Fruit fly (Drosophila melanogaster) ovary, adult (tissue): ENCODE measurements around the gene Zmynd10.
A peak's percentile ranks its signal among the peaks of the same experiment; 100 is the strongest.

Source experiments
- CG17801 ChIP-seq: fragments of 200-800 bp; optimal IDR thresholded peaks from 2 replicates; lab custom pipeline; 2019; ENCODE audit warnings: missing biosample characterization, mild to moderate bottlenecking, missing genetic modification characterization, moderate library complexity; ENCODE audit not compliant: partially characterized antibody

Gene Zmynd10

DNA sequence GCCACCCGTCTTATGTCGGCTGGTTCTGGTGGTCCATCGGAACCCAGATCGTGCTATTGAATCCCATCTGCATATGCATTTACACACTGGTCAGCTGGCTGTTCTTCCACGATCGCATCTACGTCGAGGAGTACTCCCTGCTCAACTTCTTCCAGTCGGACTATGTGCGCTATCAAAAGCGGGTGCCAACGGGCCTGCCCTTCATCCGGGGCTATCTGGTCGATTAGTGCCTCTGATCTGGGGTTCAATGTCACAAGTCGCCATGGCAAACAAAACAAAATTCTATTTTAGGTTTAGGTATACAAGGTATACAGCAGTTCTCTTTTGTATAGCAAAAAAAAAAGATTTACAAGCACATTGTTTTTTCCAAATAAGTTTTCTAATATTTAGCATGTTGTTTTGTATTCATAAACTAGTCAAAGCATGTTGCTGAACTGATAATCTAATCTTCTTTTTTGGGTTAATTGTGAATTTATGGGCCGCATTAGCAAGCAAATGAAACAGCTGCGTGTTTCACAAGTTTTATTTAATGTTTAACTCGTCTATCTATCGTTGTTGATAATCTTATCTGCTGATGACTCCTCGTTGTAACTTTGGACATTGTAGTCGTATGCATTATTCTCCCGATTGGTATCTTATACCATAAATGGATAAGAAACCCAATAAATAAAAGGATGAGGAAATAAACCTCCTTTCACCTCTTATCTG, 6.8 kb downstream of the Zmynd10 start:
- no peak for TF ChIP-seq CG17801 (GFP tag; lab: Kevin White, UChicago)

- peak; percentile 92 for TF ChIP-seq CG17801 (GFP tag; lab: Kevin White, UChicago)
Observed at dm6 chr3L:13017803-13018324, 8.4 kb downstream of the Zmynd10 start, which contains the start of the genes mRpL20 and Icmt. Gene mRpL20 (minus strand): TSS chr3L:13017867. Gene Icmt (plus strand): TSS chr3L:13018266.

dm6 chr3L:13015823-13016465, 10.3 kb downstream of the Zmynd10 start, which contains the start of gene CG11267:
Gene CG11267 (plus strand): TSS chr3L:13016050.
- TF ChIP-seq CG17801 (GFP tag; lab: Kevin White, UChicago): peak; percentile 84

- TF ChIP-seq CG17801 (GFP tag; lab: Kevin White, UChicago): peak; percentile 24
Observed at dm6 chr3L:13015195-13015822, 10.9 kb downstream of the Zmynd10 start, which contains the start of gene MICAL-like. Gene MICAL-like (minus strand): TSS chr3L:13015332.

DNA sequence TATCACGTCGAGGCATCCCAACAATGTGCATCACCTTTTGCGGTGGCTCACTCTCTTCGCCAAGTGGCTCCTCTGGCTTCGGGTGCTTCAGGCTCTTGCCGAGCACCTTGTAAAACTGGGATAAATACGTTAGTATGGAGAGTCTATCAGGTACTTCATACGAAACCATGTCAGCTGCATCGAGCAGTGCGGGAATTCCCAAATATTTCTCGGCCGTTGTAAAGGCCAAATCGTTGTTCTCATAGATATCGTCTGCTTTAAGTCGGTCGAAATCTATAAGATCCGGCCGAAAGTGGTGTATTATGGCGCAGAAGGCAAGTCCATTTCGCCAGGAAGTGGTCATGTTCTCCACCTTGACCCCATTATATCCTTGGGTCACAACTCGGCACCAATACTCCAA, 11.5 kb downstream of the Zmynd10 start:
- no peak for TF ChIP-seq CG17801 (GFP tag; lab: Kevin White, UChicago)

dm6 chr3L:13011511-13011910, 14.7 kb downstream of the Zmynd10 start, which contains the start of gene Cul6:
Gene Cul6 (minus strand): TSS chr3L:13011685.
- no peak for TF ChIP-seq CG17801 (GFP tag; lab: Kevin White, UChicago)

dm6 chr3L:13007946-13008462, 18.2 kb downstream of the Zmynd10 start:
- TF ChIP-seq CG17801 (GFP tag; lab: Kevin White, UChicago): peak; percentile 2

DNA sequence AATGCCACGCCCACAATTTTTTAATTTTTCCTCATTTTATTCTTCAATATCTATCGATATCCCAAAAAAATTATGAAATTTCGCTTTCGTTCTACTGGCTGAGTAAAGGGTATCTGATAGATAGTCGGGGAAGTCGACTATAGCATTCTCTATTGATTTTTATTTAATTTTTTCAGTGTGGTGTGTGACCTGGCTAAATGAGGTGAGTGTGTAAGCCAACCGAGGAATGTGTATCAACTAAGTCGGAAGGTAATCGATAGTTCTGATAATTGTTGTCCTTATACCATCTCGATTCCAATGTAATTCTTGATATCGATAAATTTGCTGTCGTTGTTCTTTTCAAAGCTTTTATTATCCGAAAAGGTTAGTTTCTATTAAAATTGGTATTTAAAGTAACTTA, 19.7 kb downstream of the Zmynd10 start, which contains the start of gene CG11263:
CG11263 (plus strand) TSS at position 328 of the 400 bp plus-strand sequence.
- TF ChIP-seq CG17801 (GFP tag; lab: Kevin White, UChicago): no peak

DNA sequence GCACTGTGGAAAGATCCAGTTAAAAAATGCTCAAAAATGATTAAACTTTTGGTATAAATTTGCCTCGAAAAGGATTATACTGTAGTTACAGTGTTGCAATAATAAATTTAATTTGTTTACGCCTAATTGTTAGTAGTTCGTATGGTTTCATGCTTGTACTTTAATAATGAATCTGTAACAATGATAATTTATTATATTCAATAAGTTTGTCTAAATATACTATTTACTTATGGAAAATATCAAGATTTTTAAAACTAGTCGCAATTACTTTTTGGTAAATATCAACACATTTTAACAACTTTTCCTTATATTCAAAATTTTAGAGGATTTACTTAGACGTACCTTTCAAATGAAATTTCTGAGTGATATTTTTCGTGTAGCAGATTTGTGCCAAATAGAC, 31.4 kb downstream of the Zmynd10 start, which contains the start of gene CG11262:
CG11262 (plus strand) TSS at position 301 of the 400 bp plus-strand sequence.
- no peak for TF ChIP-seq CG17801 (GFP tag; lab: Kevin White, UChicago)
